Worm (Caenorhabditis elegans) whole organism, late embryonic: ENCODE measurements around the gene F14D2.19.

ENCODE experiments used
- F13H6.1 ChIP-seq: sonication (generic microtip); optimal IDR thresholded peaks from 2 replicates; lab custom pipeline; 2016; ENCODE audit warnings: missing genetic modification characterization, missing compliant biosample characterization
- K02D7.2 ChIP-seq: sonication (generic microtip); optimal IDR thresholded peaks from 2 replicates; lab custom pipeline; 2017; ENCODE audit warnings: mild to moderate bottlenecking, missing genetic modification characterization, missing compliant biosample characterization
- K09A11.1 ChIP-seq: sonication (generic microtip); optimal IDR thresholded peaks from 2 replicates; lab custom pipeline; 2017; ENCODE audit warnings: antibody characterized with exemption, mild to moderate bottlenecking, missing genetic modification characterization, missing compliant biosample characterization; ENCODE audit not compliant: insufficient read depth
- T23F11.4 ChIP-seq: fragments of 200-800 bp; sonication (Bioruptor generic); optimal IDR thresholded peaks from 2 replicates; lab custom pipeline; 2018; ENCODE audit warnings: mild to moderate bottlenecking, missing genetic modification characterization, missing compliant biosample characterization
- Y22D7AL.16 ChIP-seq: sonication (generic microtip); optimal IDR thresholded peaks from 2 replicates; lab custom pipeline; 2016; ENCODE audit warnings: missing genetic modification characterization, missing compliant biosample characterization
- ahr-1 ChIP-seq: sonication (generic microtip); optimal IDR thresholded peaks from 2 replicates; lab custom pipeline; 2016; ENCODE audit warnings: missing genetic modification characterization, missing compliant biosample characterization
- ama-1 ChIP-seq: fragments of 150-350 bp; optimal IDR thresholded peaks from 2 replicates; lab custom pipeline; 2014
- ceh-18 ChIP-seq: sonication (generic microtip); optimal IDR thresholded peaks from 2 replicates; lab custom pipeline; 2016; ENCODE audit warnings: missing genetic modification characterization, missing compliant biosample characterization
- ceh-22 ChIP-seq: sonication (generic microtip); optimal IDR thresholded peaks from 2 replicates; lab custom pipeline; 2017; ENCODE audit warnings: missing biosample characterization, missing genetic modification characterization
- ceh-30 ChIP-seq: fragments of 150-350 bp; optimal IDR thresholded peaks from 2 replicates; lab custom pipeline; 2014; ENCODE audit warnings: missing biosample characterization, missing genetic modification characterization
- ceh-31 ChIP-seq: sonication (generic microtip); optimal IDR thresholded peaks from 2 replicates; lab custom pipeline; 2016; ENCODE audit warnings: missing genetic modification characterization, missing compliant biosample characterization
- ceh-34 ChIP-seq: sonication (generic microtip); optimal IDR thresholded peaks from 2 replicates; lab custom pipeline; 2016; ENCODE audit warnings: mild to moderate bottlenecking, missing genetic modification characterization, missing compliant biosample characterization
- ceh-45 ChIP-seq: fragments of 200-800 bp; sonication (Bioruptor generic); IDR thresholded peaks from 2 replicates; pipeline ENCODE4 v1.3.6; 2022; ENCODE audit warnings: missing genetic modification reagents, missing genetic modification characterization, missing compliant biosample characterization
- ceh-48 ChIP-seq: sonication (generic microtip); optimal IDR thresholded peaks from 2 replicates; lab custom pipeline; 2016; ENCODE audit warnings: missing genetic modification characterization, inconsistent platforms, missing compliant biosample characterization
- ceh-6 ChIP-seq: fragments of 200-800 bp; sonication (Bioruptor generic); optimal IDR thresholded peaks from 2 replicates; lab custom pipeline; 2018; ENCODE audit warnings: mild to moderate bottlenecking, missing genetic modification characterization, missing compliant biosample characterization
- dve-1 ChIP-seq: sonication (generic microtip); optimal IDR thresholded peaks from 2 replicates; lab custom pipeline; 2017; ENCODE audit warnings: antibody characterized with exemption, mild to moderate bottlenecking, missing genetic modification characterization, missing compliant biosample characterization
- elt-4 ChIP-seq: sonication (generic microtip); optimal IDR thresholded peaks from 2 replicates; lab custom pipeline; 2016; ENCODE audit warnings: missing genetic modification characterization, missing compliant biosample characterization
- fax-1 ChIP-seq: sonication (generic microtip); optimal IDR thresholded peaks from 2 replicates; lab custom pipeline; 2016; ENCODE audit warnings: missing genotype, missing genetic modification characterization, missing compliant biosample characterization
- fkh-10 ChIP-seq: fragments of 150-350 bp; optimal IDR thresholded peaks from 2 replicates; lab custom pipeline; 2014; ENCODE audit warnings: missing biosample characterization, missing genetic modification reagents, missing genetic modification characterization
- fkh-6 ChIP-seq: sonication (generic microtip); optimal IDR thresholded peaks from 2 replicates; lab custom pipeline; 2016; ENCODE audit warnings: missing genetic modification characterization, missing compliant biosample characterization
- hlh-15 ChIP-seq: sonication (generic microtip); optimal IDR thresholded peaks from 2 replicates; lab custom pipeline; 2016; ENCODE audit warnings: missing genetic modification characterization, missing compliant biosample characterization
- hlh-6 ChIP-seq: sonication (generic microtip); optimal IDR thresholded peaks from 2 replicates; lab custom pipeline; 2016; ENCODE audit warnings: missing genotype, missing genetic modification characterization, missing compliant biosample characterization
- hlh-8 ChIP-seq: sonication (generic microtip); optimal IDR thresholded peaks from 2 replicates; lab custom pipeline; 2016; ENCODE audit warnings: missing genotype, missing genetic modification characterization, missing compliant biosample characterization
- lim-6 ChIP-seq: sonication (generic microtip); optimal IDR thresholded peaks from 2 replicates; lab custom pipeline; 2016; ENCODE audit warnings: missing genetic modification characterization, missing compliant biosample characterization
- lin-11 ChIP-seq: fragments of 200-800 bp; sonication (Bioruptor generic); optimal IDR thresholded peaks from 2 replicates; lab custom pipeline; 2018; ENCODE audit warnings: mild to moderate bottlenecking, missing genetic modification characterization, missing compliant biosample characterization
- nfya-1 ChIP-seq: sonication (generic microtip); optimal IDR thresholded peaks from 2 replicates; lab custom pipeline; 2017; ENCODE audit warnings: missing genetic modification characterization, mild to moderate bottlenecking, missing compliant biosample characterization, antibody characterized with exemption, moderate library complexity
- nhr-11 ChIP-seq: fragments of 150-350 bp; optimal IDR thresholded peaks from 2 replicates; lab custom pipeline; 2014; ENCODE audit warnings: missing biosample characterization, missing genetic modification characterization
- pag-3 ChIP-seq: sonication (generic microtip); optimal IDR thresholded peaks from 2 replicates; lab custom pipeline; 2016; ENCODE audit warnings: missing compliant biosample characterization, missing genetic modification characterization, borderline replicate concordance
- pat-9 ChIP-seq: fragments of 200-800 bp; sonication (Bioruptor generic); optimal IDR thresholded peaks from 2 replicates; lab custom pipeline; 2018; ENCODE audit warnings: mild to moderate bottlenecking, missing genetic modification characterization, moderate library complexity, missing compliant biosample characterization
- pros-1 ChIP-seq: fragments of 150-350 bp; optimal IDR thresholded peaks from 2 replicates; lab custom pipeline; 2014; ENCODE audit warnings: missing biosample characterization, missing genetic modification reagents, missing genetic modification characterization
- ref-2 ChIP-seq: sonication (generic microtip); optimal IDR thresholded peaks from 2 replicates; lab custom pipeline; 2016; ENCODE audit warnings: missing genetic modification characterization, missing compliant biosample characterization
- sdc-2 ChIP-seq: sonication (generic microtip); optimal IDR thresholded peaks from 2 replicates; lab custom pipeline; 2016; ENCODE audit warnings: missing genotype, missing genetic modification characterization, missing compliant biosample characterization
- sox-4 ChIP-seq: sonication (generic microtip); optimal IDR thresholded peaks from 2 replicates; lab custom pipeline; 2017; ENCODE audit warnings: mild to moderate bottlenecking, missing genetic modification characterization, inconsistent platforms, missing compliant biosample characterization
- syd-9 ChIP-seq: sonication (generic microtip); optimal IDR thresholded peaks from 2 replicates; lab custom pipeline; 2016; ENCODE audit warnings: mild to moderate bottlenecking, missing genetic modification characterization, moderate library complexity, missing compliant biosample characterization
- tbx-2 ChIP-seq: sonication (generic microtip); optimal IDR thresholded peaks from 2 replicates; lab custom pipeline; 2016; ENCODE audit warnings: missing genetic modification characterization, missing compliant biosample characterization
- tbx-7 ChIP-seq: sonication (generic microtip); optimal IDR thresholded peaks from 2 replicates; lab custom pipeline; 2016; ENCODE audit warnings: missing genotype, missing genetic modification characterization, missing compliant biosample characterization
- ttx-3 ChIP-seq: sonication (generic microtip); optimal IDR thresholded peaks from 2 replicates; lab custom pipeline; 2016; ENCODE audit warnings: missing genetic modification reagents, missing genetic modification characterization, missing compliant biosample characterization
- unc-3 ChIP-seq, 2 experiments: fragments of 200-800 bp in 1 of 2; sonication (Bioruptor generic) in 1 of 2; sonication (generic microtip) in 1 of 2; conservative IDR thresholded peaks in 1 of 2; optimal IDR thresholded peaks in 1 of 2; 2 replicates each; pipeline versions ENCODE4 v1.3.6 to Lab custom; 2016 to 2022; ENCODE audit warnings: missing compliant biosample characterization in 2 of 2, missing genetic modification characterization in 2 of 2, missing genetic modification reagents in 1 of 2
- unc-55 ChIP-seq: sonication (generic microtip); optimal IDR thresholded peaks from 2 replicates; lab custom pipeline; 2017; ENCODE audit warnings: missing biosample characterization, missing genetic modification reagents, missing genetic modification characterization
- unc-86 ChIP-seq: sonication (generic microtip); optimal IDR thresholded peaks from 2 replicates; lab custom pipeline; 2016; ENCODE audit warnings: missing genetic modification characterization, missing compliant biosample characterization
- zip-5 ChIP-seq: sonication (generic microtip); optimal IDR thresholded peaks from 2 replicates; lab custom pipeline; 2016; ENCODE audit warnings: missing genetic modification characterization, missing compliant biosample characterization
- ztf-16 ChIP-seq: sonication (generic microtip); optimal IDR thresholded peaks from 2 replicates; lab custom pipeline; 2017; ENCODE audit warnings: missing genetic modification characterization, missing compliant biosample characterization

The F14D2.19 gene

ce11 chrII:3340251-3340650, 3.3 kb upstream of the F14D2.19 start, which contains the start of gene F14D2.5:
Gene F14D2.5 (plus strand): TSS chrII:3340551.
- TF ChIP-seq pag-3 (tag; lab: Kevin White, UChicago) (no peak), Y22D7AL.16 (tag; lab: Kevin White, UChicago) (no peak), ceh-18 (no peak), ceh-30 (no peak), ahr-1 (tag; lab: Kevin White, UChicago) (no peak), nfya-1 (no peak), fkh-6 (no peak), tbx-7 (tag; lab: Kevin White, UChicago) (no peak), K02D7.2 (no peak), ceh-48 (no peak), sdc-2 (tag; lab: Kevin White, UChicago) (no peak), T23F11.4 (GFP tag; lab: Kevin White, UChicago) (no peak), ceh-31 (no peak), hlh-6 (tag; lab: Kevin White, UChicago) (no peak), nhr-11 (tag; lab: Kevin White, UChicago) (no peak), pat-9 (tag; lab: Kevin White, UChicago) (no peak), ztf-16 (tag; lab: Kevin White, UChicago) (no peak), unc-3 (GFP tag; conservative IDR thresholded peaks at IDR 0.05; lab: Robert Waterston, UW) (no peak), unc-3 (tag; optimal IDR thresholded peaks at IDR 0.05; lab: Kevin White, UChicago) (no peak), ceh-45 (GFP tag; lab: Robert Waterston, UW) (no peak)

- no peak for TF ChIP-seq ttx-3 (tag; lab: Kevin White, UChicago)
- TF ChIP-seq fax-1 (tag; lab: Kevin White, UChicago), result no peak
- no peak for TF ChIP-seq ceh-22 (tag; lab: Kevin White, UChicago)
- TF ChIP-seq lin-11 (tag; lab: Kevin White, UChicago), result no peak
- TF ChIP-seq hlh-8 (tag; lab: Kevin White, UChicago), result no peak
- TF ChIP-seq ceh-34, result no peak
- TF ChIP-seq pag-3 (tag; lab: Kevin White, UChicago), result no peak
- no peak for TF ChIP-seq ceh-45 (GFP tag; lab: Robert Waterston, UW)
- TF ChIP-seq ceh-6 (GFP tag; lab: Kevin White, UChicago), result no peak
- TF ChIP-seq ama-1, result no peak
- TF ChIP-seq lim-6 (tag; lab: Kevin White, UChicago), result no peak
- no peak for TF ChIP-seq fkh-10
- TF ChIP-seq Y22D7AL.16 (tag; lab: Kevin White, UChicago), result no peak
Observed at ce11 chrII:3338556-3338955, 1.6 kb upstream of the F14D2.19 start, which contains the start of gene F14D2.7. Gene F14D2.7 (minus strand): TSS chrII:3338656.

DNA sequence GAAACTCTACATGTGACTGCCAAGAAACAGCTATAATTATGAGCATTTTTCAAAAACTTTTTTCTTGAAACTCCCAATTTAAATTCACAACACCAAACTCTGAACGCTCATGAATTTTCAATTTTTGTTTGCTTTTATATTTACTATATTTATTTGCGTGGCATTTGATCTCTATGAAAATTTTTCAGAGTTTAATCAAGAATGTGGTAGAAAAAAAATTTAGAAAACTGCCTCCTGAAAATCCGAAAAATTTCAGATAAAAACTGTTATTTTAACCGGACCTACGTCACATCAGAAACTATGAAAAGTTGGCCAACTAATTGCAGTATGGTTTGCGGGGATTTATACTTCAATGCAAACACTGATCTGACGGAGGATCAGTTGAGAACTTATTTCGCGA, 4.9 kb downstream of the F14D2.19 start, which contains the start of gene irld-27:
irld-27 (plus strand) TSS at position 301 of the 400 bp plus-strand sequence.
- TF ChIP-seq F13H6.1 (tag; lab: Kevin White, UChicago), result no peak

- TF ChIP-seq dve-1 (no peak), hlh-15 (no peak), ceh-22 (tag; lab: Kevin White, UChicago) (no peak), T23F11.4 (GFP tag; lab: Kevin White, UChicago) (no peak), fkh-6 (no peak)
Observed at ce11 chrII:3327104-3327503, 9.8 kb downstream of the F14D2.19 start, which contains the start of gene Y46D2A.3. Gene Y46D2A.3 (minus strand): TSS chrII:3327204.

ce11 chrII:3323179-3323578, 13.8 kb downstream of the F14D2.19 start, which contains the start of gene Y46D2A.2:
Gene Y46D2A.2 (minus strand): TSS chrII:3323279.
- TF ChIP-seq unc-86 (tag; lab: Kevin White, UChicago) (no peak), hlh-8 (tag; lab: Kevin White, UChicago) (no peak), nfya-1 (no peak), K09A11.1 (tag; lab: Kevin White, UChicago) (no peak), ref-2 (tag; lab: Kevin White, UChicago) (no peak), tbx-2 (tag; lab: Kevin White, UChicago) (no peak), sox-4 (tag; lab: Kevin White, UChicago) (no peak), fkh-6 (no peak), elt-4 (tag; lab: Kevin White, UChicago) (no peak), unc-55 (GFP tag; lab: Kevin White, UChicago) (no peak), syd-9 (no peak), Y22D7AL.16 (tag; lab: Kevin White, UChicago) (no peak), zip-5 (no peak), hlh-6 (tag; lab: Kevin White, UChicago) (no peak), pros-1 (tag; lab: Kevin White, UChicago) (no peak), ceh-34 (no peak)
- TF ChIP-seq, all 69 proteins: peak for 0
